Worm (Caenorhabditis elegans) whole organism, L3 larva: ENCODE measurements around the gene gtf-2F2.

Source experiments
- R02D3.7 ChIP-seq: fragments of 150-350 bp; optimal IDR thresholded peaks from 2 replicates; lab custom pipeline; 2014; ENCODE audit warnings: missing biosample characterization, missing genetic modification characterization
- ZK546.5 ChIP-seq: sonication (generic microtip); optimal IDR thresholded peaks from 2 replicates; lab custom pipeline; 2017; ENCODE audit warnings: missing biosample characterization, missing genetic modification characterization
- aly-2 ChIP-seq: fragments of 150-350 bp; optimal IDR thresholded peaks from 2 replicates; lab custom pipeline; 2014; ENCODE audit warnings: missing biosample characterization, missing genetic modification characterization
- ama-1 ChIP-seq: fragments of 150-350 bp; optimal IDR thresholded peaks from 2 replicates; lab custom pipeline; 2018
- ceh-16 ChIP-seq: sonication (generic microtip); optimal IDR thresholded peaks from 2 replicates; lab custom pipeline; 2017; ENCODE audit warnings: missing biosample characterization, missing genetic modification characterization
- ceh-28 ChIP-seq: fragments of 150-350 bp; optimal IDR thresholded peaks from 2 replicates; lab custom pipeline; 2014; ENCODE audit warnings: missing biosample characterization, missing genetic modification reagents, missing genetic modification characterization
- ceh-82 ChIP-seq: fragments of 150-350 bp; optimal IDR thresholded peaks from 2 replicates; lab custom pipeline; 2014; ENCODE audit warnings: missing biosample characterization, missing genetic modification characterization
- ceh-9 ChIP-seq: sonication (generic microtip); optimal IDR thresholded peaks from 2 replicates; lab custom pipeline; 2018; ENCODE audit warnings: missing biosample characterization, missing genetic modification characterization
- daf-12 ChIP-seq: fragments of 150-350 bp; optimal IDR thresholded peaks from 2 replicates; lab custom pipeline; 2014; ENCODE audit warnings: missing biosample characterization, missing genetic modification reagents, missing genetic modification characterization
- egl-27 ChIP-seq: sonication (generic microtip); optimal IDR thresholded peaks from 4 replicates; lab custom pipeline; 2017; ENCODE audit warnings: missing biosample characterization, missing genetic modification reagents, missing genetic modification characterization
- egl-5 ChIP-seq: fragments of 150-350 bp; optimal IDR thresholded peaks from 2 replicates; lab custom pipeline; 2017; ENCODE audit warnings: missing biosample characterization, missing genetic modification reagents, missing genetic modification characterization, inconsistent platforms
- elt-1 ChIP-seq: fragments of 150-350 bp; optimal IDR thresholded peaks from 2 replicates; lab custom pipeline; 2014; ENCODE audit warnings: missing biosample characterization, missing genetic modification characterization
- elt-2 ChIP-seq: sonication (generic microtip); optimal IDR thresholded peaks from 2 replicates; lab custom pipeline; 2016; ENCODE audit warnings: missing genetic modification reagents, mild to moderate bottlenecking, missing genetic modification characterization, missing compliant biosample characterization
- elt-3 ChIP-seq, 3 experiments: fragments of 150-350 bp in 1 of 3; sonication (generic microtip) in 2 of 3; optimal IDR thresholded peaks; 2 replicates in 2 of 3; 4 replicates in 1 of 3; lab custom pipeline; 2014 to 2017; ENCODE audit warnings: missing biosample characterization in 3 of 3, missing genetic modification characterization in 3 of 3
- eor-1 ChIP-seq, 2 experiments: fragments of 150-350 bp; optimal IDR thresholded peaks; 2 replicates each; lab custom pipeline; 2014 to 2018; ENCODE audit warnings: missing biosample characterization in 2 of 2, missing genetic modification characterization in 2 of 2
- fkh-10 ChIP-seq: sonication (generic microtip); optimal IDR thresholded peaks from 2 replicates; lab custom pipeline; 2017; ENCODE audit warnings: missing biosample characterization, missing genetic modification reagents, missing genetic modification characterization
- fos-1 ChIP-seq: fragments of 150-350 bp; optimal IDR thresholded peaks from 2 replicates; lab custom pipeline; 2014; ENCODE audit warnings: missing biosample characterization, missing genetic modification characterization
- hmg-11 ChIP-seq: sonication (generic microtip); optimal IDR thresholded peaks from 2 replicates; lab custom pipeline; 2016; ENCODE audit warnings: missing genetic modification characterization, missing compliant biosample characterization
- jun-1 ChIP-seq: fragments of 150-350 bp; optimal IDR thresholded peaks from 2 replicates; lab custom pipeline; 2014; ENCODE audit warnings: missing biosample characterization, missing genetic modification reagents, missing genetic modification characterization
- lin-15B ChIP-seq: fragments of 150-350 bp; optimal IDR thresholded peaks from 2 replicates; lab custom pipeline; 2014; ENCODE audit warnings: missing biosample characterization, missing genetic modification characterization
- lin-39 ChIP-seq: fragments of 150-350 bp; optimal IDR thresholded peaks from 2 replicates; lab custom pipeline; 2018; ENCODE audit warnings: missing biosample characterization, missing genetic modification reagents, missing genetic modification characterization
- lsy-12 ChIP-seq: sonication (generic microtip); optimal IDR thresholded peaks from 2 replicates; lab custom pipeline; 2016; ENCODE audit warnings: mild to moderate bottlenecking, missing genetic modification characterization, missing compliant biosample characterization
- mdl-1 ChIP-seq: fragments of 150-350 bp; optimal IDR thresholded peaks from 2 replicates; lab custom pipeline; 2014; ENCODE audit warnings: missing biosample characterization, missing genetic modification characterization
- mml-1 ChIP-seq: fragments of 150-350 bp; sonication (generic microtip); optimal IDR thresholded peaks from 3 replicates; lab custom pipeline; 2014; ENCODE audit warnings: missing biosample characterization, missing genetic modification characterization
- nfya-1 ChIP-seq: sonication (generic microtip); optimal IDR thresholded peaks from 2 replicates; lab custom pipeline; 2017; ENCODE audit warnings: missing genetic modification characterization, mild to moderate bottlenecking, missing compliant biosample characterization, antibody characterized with exemption, moderate library complexity; ENCODE audit not compliant: insufficient read depth
- nhr-11 ChIP-seq: fragments of 150-350 bp; optimal IDR thresholded peaks from 2 replicates; lab custom pipeline; 2014; ENCODE audit warnings: missing biosample characterization, missing genetic modification characterization
- nhr-23 ChIP-seq: fragments of 150-350 bp; optimal IDR thresholded peaks from 2 replicates; lab custom pipeline; 2014; ENCODE audit warnings: missing biosample characterization, missing genetic modification reagents, missing genetic modification characterization
- nhr-237 ChIP-seq: fragments of 150-350 bp; optimal IDR thresholded peaks from 2 replicates; lab custom pipeline; 2014; ENCODE audit warnings: missing biosample characterization, missing genetic modification characterization
- nhr-25 ChIP-seq: sonication (generic microtip); optimal IDR thresholded peaks from 2 replicates; lab custom pipeline; 2017; ENCODE audit warnings: missing biosample characterization, missing genetic modification characterization
- nhr-28 ChIP-seq: fragments of 150-350 bp; optimal IDR thresholded peaks from 2 replicates; lab custom pipeline; 2014; ENCODE audit warnings: missing biosample characterization, missing genetic modification characterization
- nhr-67 ChIP-seq: fragments of 150-350 bp; optimal IDR thresholded peaks from 2 replicates; lab custom pipeline; 2014; ENCODE audit warnings: missing biosample characterization, missing genetic modification characterization
- nhr-76 ChIP-seq: fragments of 150-350 bp; sonication (generic microtip); optimal IDR thresholded peaks from 5 replicates; lab custom pipeline; 2014; ENCODE audit warnings: missing biosample characterization, missing genetic modification characterization
- nhr-77 ChIP-seq: fragments of 150-350 bp; optimal IDR thresholded peaks from 2 replicates; lab custom pipeline; 2014; ENCODE audit warnings: missing biosample characterization, missing genetic modification characterization
- pha-4 ChIP-seq: fragments of 150-350 bp; optimal IDR thresholded peaks from 2 replicates; lab custom pipeline; 2014; ENCODE audit warnings: missing biosample characterization, missing genetic modification reagents, missing genetic modification characterization
- pqm-1 ChIP-seq: fragments of 150-350 bp; optimal IDR thresholded peaks from 2 replicates; lab custom pipeline; 2017; ENCODE audit warnings: missing biosample characterization, missing genetic modification characterization, inconsistent platforms
- sea-2 ChIP-seq: fragments of 150-350 bp; sonication (generic microtip); optimal IDR thresholded peaks from 4 replicates; lab custom pipeline; 2014; ENCODE audit warnings: missing biosample characterization, missing genetic modification reagents, missing genetic modification characterization
- skn-1 ChIP-seq: fragments of 150-350 bp; optimal IDR thresholded peaks from 2 replicates; lab custom pipeline; 2014; ENCODE audit warnings: missing biosample characterization, missing genetic modification characterization
- snpc-4 ChIP-seq: fragments of 150-350 bp; optimal IDR thresholded peaks from 2 replicates; lab custom pipeline; 2014; ENCODE audit warnings: missing biosample characterization, missing genetic modification characterization
- tbx-2 ChIP-seq: sonication (generic microtip); optimal IDR thresholded peaks from 2 replicates; lab custom pipeline; 2016; ENCODE audit warnings: mild to moderate bottlenecking, missing genetic modification characterization, missing compliant biosample characterization
- unc-39 ChIP-seq: sonication (generic microtip); optimal IDR thresholded peaks from 4 replicates; lab custom pipeline; 2017; ENCODE audit warnings: missing biosample characterization, missing genetic modification characterization
- unc-62 ChIP-seq: fragments of 150-350 bp; sonication (generic microtip); optimal IDR thresholded peaks from 4 replicates; lab custom pipeline; 2014; ENCODE audit warnings: missing biosample characterization, missing genetic modification reagents, missing genetic modification characterization
- zag-1 ChIP-seq: fragments of 150-350 bp; optimal IDR thresholded peaks from 2 replicates; lab custom pipeline; 2014; ENCODE audit warnings: missing biosample characterization, missing genetic modification characterization
- ztf-11 ChIP-seq: fragments of 150-350 bp; optimal IDR thresholded peaks from 2 replicates; lab custom pipeline; 2014; ENCODE audit warnings: missing biosample characterization, missing genetic modification characterization
- ztf-4 ChIP-seq: fragments of 150-350 bp; optimal IDR thresholded peaks from 2 replicates; lab custom pipeline; 2014; ENCODE audit warnings: missing biosample characterization, missing genetic modification characterization

The gtf-2F2 gene

DNA sequence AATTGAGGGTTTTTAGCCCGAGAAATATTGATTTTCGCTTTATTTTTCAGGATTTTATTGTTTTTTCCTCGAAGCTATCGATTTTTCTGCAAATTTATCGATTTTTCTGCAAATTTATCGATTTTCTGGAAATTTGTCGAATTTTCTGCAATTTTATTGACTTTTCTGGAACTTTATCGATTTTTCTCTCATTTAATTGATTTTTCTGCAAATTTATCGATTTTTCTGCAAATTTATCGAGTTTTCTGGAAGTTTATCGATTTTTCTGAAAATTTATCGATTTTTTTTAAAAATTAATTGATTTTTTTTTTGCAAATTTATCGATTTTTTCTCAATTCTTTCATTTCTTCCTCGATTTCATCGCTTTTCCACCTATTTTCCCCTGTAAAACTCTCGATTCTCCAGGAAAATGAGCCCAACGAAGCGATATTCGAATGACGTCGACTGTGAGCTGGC is at the start of gene gtf-2F2:
gtf-2F2 (plus strand) TSS at position 406 of the 456 bp plus-strand sequence.
- TF ChIP-seq skn-1 (tag; lab: Kevin White, UChicago) (no peak), ceh-16 (no peak), pha-4 (tag; lab: Kevin White, UChicago) (no peak), nhr-11 (tag; lab: Kevin White, UChicago) (no peak), ceh-28 (peak; percentile 94)

- peak; percentile 45 for TF ChIP-seq pha-4 (tag; lab: Kevin White, UChicago)
- peak; percentile 53 for TF ChIP-seq pqm-1
- TF ChIP-seq skn-1 (tag; lab: Kevin White, UChicago): peak; percentile 63
- TF ChIP-seq nhr-237 (tag; lab: Kevin White, UChicago): no peak
- peak; percentile 76 for TF ChIP-seq elt-2 (tag; lab: Kevin White, UChicago)
- TF ChIP-seq nhr-67 (tag; lab: Kevin White, UChicago): no peak
Observed at ce11 chrV:18957267-18957843, 36.4 kb upstream of the gtf-2F2 start, which contains the start of gene hrg-10. hrg-10 (minus strand) TSS chrV:18957317.

- TF ChIP-seq jun-1 (tag; lab: Kevin White, UChicago): no peak
Observed at ce11 chrV:18960072-18960471, 33.7 kb upstream of the gtf-2F2 start, which contains the start of gene ztf-20. ztf-20 (minus strand) TSS chrV:18960172.

DNA sequence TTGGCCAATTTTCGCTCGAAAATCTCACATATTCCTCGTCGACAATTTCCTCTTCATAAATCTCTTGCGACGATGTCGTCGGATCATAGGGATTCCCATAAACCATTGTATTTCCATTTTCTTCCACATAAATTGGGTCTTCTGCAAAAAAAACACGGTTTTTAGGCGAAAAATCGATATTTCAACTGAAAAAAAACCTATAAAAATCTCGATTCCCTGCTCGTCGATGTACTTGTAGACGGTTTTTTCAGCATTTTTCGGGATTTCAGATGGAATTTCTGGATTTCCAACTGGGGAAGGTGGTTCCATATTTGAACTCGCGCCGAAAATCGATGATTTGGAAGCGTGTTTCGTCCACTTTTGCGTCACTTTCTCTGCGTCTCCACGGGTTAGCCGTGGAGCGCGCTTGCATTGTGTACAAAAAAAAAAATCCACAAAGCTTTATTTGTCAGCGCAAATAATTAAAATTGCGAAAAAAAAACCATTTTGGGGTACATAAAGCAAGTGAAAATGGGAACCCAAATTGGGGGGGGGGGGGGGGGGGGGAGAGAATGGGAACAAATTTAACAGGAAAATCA is 26.2 kb upstream of the gtf-2F2 start, which contains the start of gene Y39B6A.43:
Y39B6A.43 (minus strand) TSS at position 351 of the 578 bp plus-strand sequence.
- TF ChIP-seq mml-1: no peak
- TF ChIP-seq fos-1 (tag; lab: Kevin White, UChicago): peak; percentile 25
- TF ChIP-seq unc-62 (GFP tag; lab: Kevin White, UChicago): peak; percentile 86
- TF ChIP-seq ceh-28: peak; percentile 95
- TF ChIP-seq nhr-28 (tag; lab: Kevin White, UChicago): peak; percentile 26
- TF ChIP-seq nhr-11 (tag; lab: Kevin White, UChicago): peak; percentile 65
- TF ChIP-seq nfya-1: peak; percentile 92
- no peak for TF ChIP-seq ceh-9
- TF ChIP-seq fkh-10 (GFP tag; lab: Kevin White, UChicago): peak; percentile 66
- TF ChIP-seq ztf-11 (tag; lab: Kevin White, UChicago): no peak
- TF ChIP-seq tbx-2 (tag; lab: Kevin White, UChicago): peak; percentile 92
- TF ChIP-seq aly-2 (tag; lab: Kevin White, UChicago): peak; percentile 84
- TF ChIP-seq skn-1 (tag; lab: Kevin White, UChicago): peak; percentile 94
- TF ChIP-seq egl-5 (tag; lab: Kevin White, UChicago): peak; percentile 86
- TF ChIP-seq ceh-82 (tag; lab: Kevin White, UChicago): peak; percentile 95
- TF ChIP-seq nhr-23 (tag; lab: Kevin White, UChicago): peak; percentile 97
- TF ChIP-seq elt-2 (tag; lab: Kevin White, UChicago): peak; percentile 88
- TF ChIP-seq elt-3 (tag; optimal IDR thresholded peaks at IDR 0.05; lab: Kevin White, UChicago): peak in 1 of 3 experiments; percentile 83
- peak; percentile 68 for TF ChIP-seq nhr-76 (tag; lab: Kevin White, UChicago)
- peak; percentile 75 for TF ChIP-seq zag-1
- no peak for TF ChIP-seq eor-1 (tag; optimal IDR thresholded peaks at IDR 0.05; lab: Kevin White, UChicago)
- TF ChIP-seq mdl-1 (tag; lab: Kevin White, UChicago): no peak
- peak; percentile 95 for TF ChIP-seq jun-1 (tag; lab: Kevin White, UChicago)
- TF ChIP-seq ceh-16: no peak
- TF ChIP-seq pqm-1: peak; percentile 66
- TF ChIP-seq ztf-4 (tag; lab: Kevin White, UChicago): peak; percentile 73
- no peak for TF ChIP-seq sea-2
- TF ChIP-seq nhr-25 (tag; lab: Kevin White, UChicago): peak; percentile 88
- no peak for TF ChIP-seq nhr-237 (tag; lab: Kevin White, UChicago)
- TF ChIP-seq lsy-12 (tag; lab: Kevin White, UChicago): peak; percentile 93
- TF ChIP-seq ama-1: peak; percentile 53
- TF ChIP-seq snpc-4 (tag; lab: Kevin White, UChicago): peak; percentile 86
- peak; percentile 100 for TF ChIP-seq pha-4 (tag; lab: Kevin White, UChicago)
- peak; percentile 62 for TF ChIP-seq unc-39 (tag; lab: Kevin White, UChicago)
- peak; percentile 86 for TF ChIP-seq nhr-77
- TF ChIP-seq elt-1 (tag; lab: Kevin White, UChicago): peak; percentile 52
- TF ChIP-seq hmg-11 (tag; lab: Kevin White, UChicago): peak; percentile 56
- peak; percentile 98 for TF ChIP-seq lin-15B (tag; lab: Kevin White, UChicago)
- TF ChIP-seq daf-12: no peak
- peak; percentile 87 for TF ChIP-seq lin-39 (tag; lab: Kevin White, UChicago)
- peak; percentile 23 for TF ChIP-seq ZK546.5 (tag; lab: Kevin White, UChicago)
- peak; percentile 79 for TF ChIP-seq egl-27
- peak; percentile 92 for TF ChIP-seq R02D3.7 (tag; lab: Kevin White, UChicago)
- TF ChIP-seq nhr-67 (tag; lab: Kevin White, UChicago): peak; percentile 41
